Fruit fly (Drosophila melanogaster): Measurements from ENCODE around the gene ear.

The ear gene

dm6 chr3R:15332994-15333393 lies 12.4 kb downstream of the ear start, which contains the start of the genes Fkbp39 and Cyfip (continued):
- TF ChIP-seq MBD-R2 (GFP tag; IDR thresholded peaks at IDR 0.05) (peak; percentile 98), CG17912 (GFP tag; optimal IDR thresholded peaks at IDR 0.05) (peak; percentile 52), ttk (GFP tag; IDR thresholded peaks at IDR 0.05) (no peak), chif (GFP tag; optimal IDR thresholded peaks at IDR 0.05) (peak in 1 of 2 experiments; percentile 36), p53 (GFP tag; optimal IDR thresholded peaks at IDR 0.05) (peak; percentile 62), Taf1 (GFP tag; IDR thresholded peaks at IDR 0.05) (no peak), Bteb2 (GFP tag; optimal IDR thresholded peaks at IDR 0.05) (no peak), Elba2 (GFP tag; optimal IDR thresholded peaks at IDR 0.05) (peak; percentile 35), sna (GFP tag; IDR thresholded peaks at IDR 0.05; ENCODE audit: partially characterized antibody) (peak; percentile 54; the same call in 1 of the 2 replicates), PHDP (tag; optimal IDR thresholded peaks at IDR 0.05) (peak; percentile 17), Scr (GFP tag; IDR thresholded peaks at IDR 0.05; ENCODE audit: partially characterized antibody) (peak; percentile 68), CG10543 (GFP tag; optimal IDR thresholded peaks at IDR 0.05) (peak; percentile 44), jing (GFP tag; optimal IDR thresholded peaks at IDR 0.05) (no peak), Xbp1 (GFP tag; optimal IDR thresholded peaks at IDR 0.05) (peak; percentile 65), eyg (GFP tag; optimal IDR thresholded peaks at IDR 0.05) (no peak), CG10147 (GFP tag; optimal IDR thresholded peaks at IDR 0.05) (no peak), croc (GFP tag; conservative IDR thresholded peaks at IDR 0.05) (no peak), ind (GFP tag; optimal IDR thresholded peaks at IDR 0.05) (peak; percentile 25), Ets97D (GFP tag; optimal IDR thresholded peaks at IDR 0.05) (peak; percentile 95), Dek (tag; optimal IDR thresholded peaks at IDR 0.05) (peak; percentile 30), zen (tag; optimal IDR thresholded peaks at IDR 0.05) (peak; percentile 54), CG13775 (GFP tag; optimal IDR thresholded peaks at IDR 0.05) (peak; percentile 40), ato (GFP tag; IDR thresholded peaks at IDR 0.05; ENCODE audit: partially characterized antibody) (peak; percentile 67), maf-S (GFP tag; optimal IDR thresholded peaks at IDR 0.05) (peak; percentile 60), Mes4 (GFP tag; optimal IDR thresholded peaks at IDR 0.05) (peak; percentile 52), CG12155 (GFP tag; optimal IDR thresholded peaks at IDR 0.05) (peak; percentile 55), CG10431 (GFP tag; optimal IDR thresholded peaks at IDR 0.05) (no peak), caup (GFP tag; optimal IDR thresholded peaks at IDR 0.05; ENCODE audit: severe bottlenecking) (peak; percentile 64), zfh2 (GFP tag; optimal IDR thresholded peaks at IDR 0.05) (peak; percentile 76), dimm (GFP tag; IDR thresholded peaks at IDR 0.05) (no peak), Six4 (GFP tag; optimal IDR thresholded peaks at IDR 0.05) (peak; percentile 36), Adf1 (GFP tag; IDR thresholded peaks at IDR 0.05) (peak; percentile 68), cwo (GFP tag; optimal IDR thresholded peaks at IDR 0.05) (no peak), her (GFP tag; optimal IDR thresholded peaks at IDR 0.05) (peak; percentile 71), tio (GFP tag; optimal IDR thresholded peaks at IDR 0.05) (no peak), Fer2 (tag; optimal IDR thresholded peaks at IDR 0.05) (no peak), dm (GFP tag; optimal IDR thresholded peaks at IDR 0.05) (peak; percentile 97), CG34224 (GFP tag; IDR thresholded peaks at IDR 0.05; ENCODE audit: partially characterized antibody) (peak; percentile 82), CG17829 (tag; optimal IDR thresholded peaks at IDR 0.05) (peak; percentile 77), tup (GFP tag; optimal IDR thresholded peaks at IDR 0.05) (no peak), CG12769 (tag; optimal IDR thresholded peaks at IDR 0.05) (no peak), Atf3 (GFP tag; optimal IDR thresholded peaks at IDR 0.05) (no peak), CG11560 (tag; IDR thresholded peaks at IDR 0.05) (peak; percentile 74; the same call in 2 of the 3 replicates), D19A (tag; optimal IDR thresholded peaks at IDR 0.05) (no peak), crc (GFP tag; optimal IDR thresholded peaks at IDR 0.05) (no peak), amos (GFP tag; IDR thresholded peaks at IDR 0.05; ENCODE audit: partially characterized antibody) (peak; percentile 77; the same call in 1 of the 2 replicates), toy (GFP tag; IDR thresholded peaks at IDR 0.05) (no peak), ranshi (GFP tag; IDR thresholded peaks at IDR 0.05) (no peak; the same call in 1 of the 2 replicates), Hr39 (optimal IDR thresholded peaks at IDR 0.05) (no peak), fd96Cb (tag; optimal IDR thresholded peaks at IDR 0.05) (no peak), onecut (GFP tag; IDR thresholded peaks at IDR 0.05) (peak; percentile 46)
